Worm (Caenorhabditis elegans): ENCODE measurements around the gene K02D10.4.

DNA sequence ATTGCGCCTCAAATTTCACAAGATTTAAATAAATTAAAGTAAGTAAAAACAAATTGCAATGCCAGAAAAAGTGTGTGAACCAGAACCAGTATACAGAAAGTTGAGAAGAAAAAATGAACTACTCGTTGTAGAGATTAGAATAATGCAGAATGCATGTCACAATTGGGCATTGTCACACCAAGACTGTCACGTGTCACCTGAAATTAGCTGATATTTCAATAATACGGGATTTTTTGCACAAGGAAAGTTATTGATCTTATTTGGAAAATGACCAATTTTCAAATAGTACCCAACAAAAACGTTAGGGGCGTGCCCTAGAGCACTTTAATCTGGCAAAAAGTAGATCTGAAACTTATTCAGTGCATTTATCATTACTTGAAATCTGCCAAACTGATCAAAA, 37.9 kb downstream of the K02D10.4 start:
- TF ChIP-seq cog-1 (tag; optimal IDR thresholded peaks at IDR 0.05) (no peak), ztf-29 (GFP tag; IDR thresholded peaks at IDR 0.05) (no peak), T22C8.4 (GFP tag; IDR thresholded peaks at IDR 0.05) (no peak), klf-2 (GFP tag; conservative IDR thresholded peaks at IDR 0.05) (no peak), flt-1 (GFP tag; IDR thresholded peaks at IDR 0.05) (no peak), ztf-23 (GFP tag; IDR thresholded peaks at IDR 0.05) (no peak), med-1 (GFP tag; optimal IDR thresholded peaks at IDR 0.05; ENCODE audit: insufficient read depth) (no peak), tab-1 (GFP tag; IDR thresholded peaks at IDR 0.05) (no peak), ref-1 (GFP tag; conservative IDR thresholded peaks at IDR 0.05) (no peak)

All from whole organism, midembryonic.